Worm (Caenorhabditis elegans): Measurements from ENCODE around the gene str-176.

str-176 gene

DNA sequence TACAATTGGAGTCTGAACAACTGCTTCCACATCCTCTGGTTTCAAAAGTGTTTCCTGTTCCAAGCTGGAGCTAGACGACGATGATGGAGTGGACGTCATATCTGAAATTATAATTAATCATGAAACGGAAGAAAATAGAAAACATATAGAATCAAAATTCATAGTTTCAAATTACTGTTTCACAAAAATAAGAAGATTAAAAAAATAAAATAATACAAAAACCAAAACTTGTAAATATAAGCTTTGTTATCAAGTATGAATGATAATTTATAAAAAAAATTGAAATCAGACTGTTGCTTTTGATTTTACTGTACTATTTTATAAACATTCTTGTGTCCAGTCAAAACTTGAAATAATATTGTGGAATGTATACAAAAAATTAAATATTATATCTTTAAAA lies at the start of gene str-176:
Gene str-176 (minus strand): TSS at position 101 of the 400 bp plus-strand sequence.
- TF ChIP-seq sma-3 (GFP tag; optimal IDR thresholded peaks at IDR 0.05) (no peak), nhr-21 (tag; optimal IDR thresholded peaks at IDR 0.05) (no peak), fos-1 (tag; optimal IDR thresholded peaks at IDR 0.05) (no peak), lin-39 (tag; optimal IDR thresholded peaks at IDR 0.05) (no peak), egl-27 (tag; optimal IDR thresholded peaks at IDR 0.05) (no peak), nhr-129 (tag; optimal IDR thresholded peaks at IDR 0.05) (no peak), alr-1 (tag; optimal IDR thresholded peaks at IDR 0.05) (no peak)

DNA sequence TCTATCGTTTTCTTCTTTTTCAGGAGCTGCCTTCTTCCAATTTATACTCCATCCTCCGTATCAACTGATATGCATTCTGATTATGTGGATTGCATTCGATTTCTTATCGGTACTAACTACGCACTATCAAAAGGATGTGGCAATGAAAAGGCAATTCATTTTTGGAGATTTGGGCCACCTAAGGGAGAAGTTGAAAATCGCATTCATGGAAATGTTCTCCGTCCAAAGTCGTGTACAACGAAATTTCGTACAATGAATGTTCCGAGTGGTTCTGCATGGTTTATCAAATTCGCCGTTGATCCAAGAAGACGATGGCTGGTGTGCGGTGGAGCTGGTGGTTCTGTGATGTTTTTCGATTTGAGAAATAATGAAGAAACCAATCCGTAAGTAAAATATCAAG lies 49.1 kb upstream of the str-176 start, which contains the start of gene C09G4.4:
Gene C09G4.4 (plus strand): TSS at position 301 of the 400 bp plus-strand sequence.
- TF ChIP-seq C34F6.9 (tag; optimal IDR thresholded peaks at IDR 0.05) = no peak
- TF ChIP-seq sma-9 (GFP tag; optimal IDR thresholded peaks at IDR 0.05) = no peak
- TF ChIP-seq sma-9 (tag; optimal IDR thresholded peaks at IDR 0.05) = no peak
- TF ChIP-seq blmp-1 (tag; optimal IDR thresholded peaks at IDR 0.05; ENCODE audit: insufficient read depth) = no peak
- TF ChIP-seq mbf-1 (tag; optimal IDR thresholded peaks at IDR 0.05) = no peak
- TF ChIP-seq nhr-25 (tag; optimal IDR thresholded peaks at IDR 0.05) = no peak

DNA sequence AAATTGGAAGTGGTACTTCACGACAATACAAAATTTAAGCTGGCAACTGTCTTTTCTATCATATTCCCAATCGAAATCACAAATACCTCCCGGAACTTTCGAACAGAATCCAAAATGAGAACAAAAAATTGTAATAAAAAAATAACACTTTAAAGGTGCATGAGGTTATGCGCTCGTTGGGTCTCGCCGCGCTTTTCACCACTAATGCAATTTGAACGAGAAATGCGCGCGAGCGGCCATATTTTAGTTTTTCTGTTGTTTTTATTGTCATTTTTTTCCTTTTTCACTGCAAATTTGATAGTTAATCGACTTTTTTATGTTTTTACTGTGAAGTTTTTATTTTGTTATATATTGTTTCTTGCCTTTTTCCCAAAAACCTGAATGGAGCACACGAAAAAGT lies 47.4 kb upstream of the str-176 start, which contains the start of gene mes-6:
Gene mes-6 (plus strand): TSS at position 229 of the 400 bp plus-strand sequence.
- TF ChIP-seq skn-1 (tag; optimal IDR thresholded peaks at IDR 0.05) = no peak
- no peak for TF ChIP-seq R02D3.7 (tag; optimal IDR thresholded peaks at IDR 0.05)
- no peak for TF ChIP-seq ztf-11 (tag; optimal IDR thresholded peaks at IDR 0.05)
- TF ChIP-seq nhr-10 (tag; optimal IDR thresholded peaks at IDR 0.05) = no peak
- peak; percentile 33 for TF ChIP-seq crh-2 (tag; optimal IDR thresholded peaks at IDR 0.05)
- peak; percentile 17 for TF ChIP-seq snpc-4 (tag; optimal IDR thresholded peaks at IDR 0.05)
- TF ChIP-seq nhr-129 (tag; optimal IDR thresholded peaks at IDR 0.05) = peak; percentile 17
- TF ChIP-seq gmeb-1 (tag; optimal IDR thresholded peaks at IDR 0.05) = peak; percentile 82
- peak; percentile 2 for TF ChIP-seq sma-3 (GFP tag; optimal IDR thresholded peaks at IDR 0.05)
- TF ChIP-seq C34F6.9 (tag; optimal IDR thresholded peaks at IDR 0.05) = peak; percentile 45
- peak in 1 of 2 experiments; percentile 70 for TF ChIP-seq lsy-2 (tag; optimal IDR thresholded peaks at IDR 0.05)
- TF ChIP-seq lin-13 (GFP tag; optimal IDR thresholded peaks at IDR 0.05) = peak; percentile 48
- TF ChIP-seq fos-1 (tag; optimal IDR thresholded peaks at IDR 0.05) = peak; percentile 14
- peak; percentile 67 for TF ChIP-seq unc-55 (GFP tag; optimal IDR thresholded peaks at IDR 0.05)

DNA sequence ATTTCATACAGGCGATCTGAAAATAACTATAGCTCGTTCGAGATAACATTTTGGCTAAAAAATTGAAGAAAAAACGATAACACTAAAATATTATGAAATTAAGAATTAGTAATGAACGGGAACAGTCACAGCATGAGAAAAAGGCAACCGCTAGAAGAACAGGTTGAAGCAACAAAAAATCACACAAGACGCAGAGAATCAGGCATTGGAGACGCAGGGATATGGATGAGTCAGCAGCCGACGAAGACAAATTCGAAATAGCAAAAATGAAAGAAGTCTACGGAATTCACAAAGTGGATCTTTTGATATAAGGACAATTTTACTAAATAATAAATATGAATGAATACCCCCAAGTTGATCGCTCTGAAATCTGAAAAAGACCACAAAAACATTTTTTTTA lies 46.9 kb upstream of the str-176 start, which contains the start of gene tag-77:
Gene tag-77 (minus strand): TSS at position 15 of the 400 bp plus-strand sequence.
- peak; percentile 26 for TF ChIP-seq snpc-4 (tag; optimal IDR thresholded peaks at IDR 0.05)
- no peak for TF ChIP-seq unc-39 (tag; optimal IDR thresholded peaks at IDR 0.05)
- TF ChIP-seq fos-1 (tag; optimal IDR thresholded peaks at IDR 0.05) = peak; percentile 92
- peak; percentile 20 for TF ChIP-seq nhr-129 (tag; optimal IDR thresholded peaks at IDR 0.05)

DNA sequence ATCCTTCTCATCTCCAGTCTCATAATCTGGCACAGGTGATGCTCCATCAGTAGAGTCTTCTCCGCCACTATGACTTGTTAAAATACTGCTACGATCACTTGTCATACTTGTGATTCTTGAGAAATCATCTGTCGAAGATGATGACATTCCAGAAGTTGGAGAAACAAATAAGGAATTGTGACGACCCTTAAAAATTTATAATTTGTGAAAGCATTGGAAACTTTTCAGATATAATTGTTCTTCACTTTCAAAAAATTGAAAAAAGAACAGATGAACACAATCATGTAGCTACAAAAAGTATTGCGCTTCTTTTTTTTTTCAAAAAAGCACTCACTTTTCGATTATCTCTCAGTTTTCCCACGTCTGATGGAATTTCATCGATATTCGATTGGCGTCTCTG lies 42.4 kb upstream of the str-176 start:
- TF ChIP-seq sma-3 (GFP tag; optimal IDR thresholded peaks at IDR 0.05) = no peak

DNA sequence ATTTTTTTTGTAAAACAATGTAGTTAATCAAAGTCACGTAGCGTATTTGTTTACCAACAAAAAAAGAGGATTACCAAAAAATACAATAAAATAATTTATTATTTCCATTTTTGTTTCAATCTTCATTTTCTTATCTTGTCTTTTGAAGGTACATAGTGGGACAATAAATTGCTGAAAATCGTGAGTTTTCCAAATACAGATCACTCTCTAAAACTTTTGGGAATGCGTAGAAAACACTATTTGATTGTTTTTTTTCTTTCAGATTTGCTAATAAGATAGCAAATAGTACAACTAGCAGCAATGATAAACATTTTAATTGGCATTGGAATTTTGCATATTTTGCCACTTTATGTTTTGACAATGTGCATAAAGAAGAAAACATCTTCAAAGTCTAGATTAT lies 37.8 kb upstream of the str-176 start, which contains the start of gene C28C12.1:
Gene C28C12.1 (plus strand): TSS at position 301 of the 400 bp plus-strand sequence.
- TF ChIP-seq C34F6.9 (tag; optimal IDR thresholded peaks at IDR 0.05) = no peak
- TF ChIP-seq unc-39 (tag; optimal IDR thresholded peaks at IDR 0.05) = no peak
- TF ChIP-seq zag-1 (tag; optimal IDR thresholded peaks at IDR 0.05) = no peak
- TF ChIP-seq mbf-1 (tag; optimal IDR thresholded peaks at IDR 0.05) = no peak
- no peak for TF ChIP-seq blmp-1 (tag; optimal IDR thresholded peaks at IDR 0.05; ENCODE audit: insufficient read depth)
- TF ChIP-seq aly-2 (tag; optimal IDR thresholded peaks at IDR 0.05) = no peak
- TF ChIP-seq ama-1 (optimal IDR thresholded peaks at IDR 0.05) = no peak
- TF ChIP-seq lin-13 (GFP tag; optimal IDR thresholded peaks at IDR 0.05) = no peak

DNA sequence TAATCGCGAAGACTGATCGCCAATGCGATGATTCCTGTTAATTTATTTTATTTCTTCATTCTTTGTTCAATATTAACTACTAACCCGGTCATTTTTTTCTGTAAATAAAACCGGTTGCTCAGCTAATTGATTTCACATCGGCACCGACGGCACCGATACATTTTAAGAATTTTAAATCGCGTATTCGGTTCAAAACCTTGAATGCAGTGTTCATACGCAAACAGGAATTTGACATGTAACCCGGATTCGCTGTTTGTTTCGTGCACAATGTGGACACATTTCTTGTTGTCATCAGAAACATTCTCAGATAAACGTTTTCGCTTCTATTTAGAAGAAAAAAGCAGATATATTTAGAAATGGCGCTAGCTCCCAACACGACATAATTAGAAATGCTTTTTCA lies 36.3 kb upstream of the str-176 start:
- TF ChIP-seq lsy-2 (tag; optimal IDR thresholded peaks at IDR 0.05) (no peak), nhr-237 (tag; optimal IDR thresholded peaks at IDR 0.05) (no peak), F13H6.1 (tag; optimal IDR thresholded peaks at IDR 0.05) (no peak), zag-1 (tag; optimal IDR thresholded peaks at IDR 0.05) (no peak), R02D3.7 (tag; optimal IDR thresholded peaks at IDR 0.05) (no peak), lin-13 (GFP tag; optimal IDR thresholded peaks at IDR 0.05) (no peak), crh-2 (tag; optimal IDR thresholded peaks at IDR 0.05) (no peak), nhr-11 (tag; optimal IDR thresholded peaks at IDR 0.05) (no peak), skn-1 (tag; optimal IDR thresholded peaks at IDR 0.05) (no peak), elt-1 (tag; optimal IDR thresholded peaks at IDR 0.05) (no peak), sma-3 (GFP tag; optimal IDR thresholded peaks at IDR 0.05) (no peak), elt-3 (tag; optimal IDR thresholded peaks at IDR 0.05) (no peak), nhr-10 (tag; optimal IDR thresholded peaks at IDR 0.05) (no peak), nhr-23 (tag; optimal IDR thresholded peaks at IDR 0.05) (no peak), nhr-21 (tag; optimal IDR thresholded peaks at IDR 0.05) (no peak), nhr-25 (tag; optimal IDR thresholded peaks at IDR 0.05) (no peak)

All from whole organism, L2 larva.